Worm (Caenorhabditis elegans): ENCODE measurements around the gene asns-2.

DNA sequence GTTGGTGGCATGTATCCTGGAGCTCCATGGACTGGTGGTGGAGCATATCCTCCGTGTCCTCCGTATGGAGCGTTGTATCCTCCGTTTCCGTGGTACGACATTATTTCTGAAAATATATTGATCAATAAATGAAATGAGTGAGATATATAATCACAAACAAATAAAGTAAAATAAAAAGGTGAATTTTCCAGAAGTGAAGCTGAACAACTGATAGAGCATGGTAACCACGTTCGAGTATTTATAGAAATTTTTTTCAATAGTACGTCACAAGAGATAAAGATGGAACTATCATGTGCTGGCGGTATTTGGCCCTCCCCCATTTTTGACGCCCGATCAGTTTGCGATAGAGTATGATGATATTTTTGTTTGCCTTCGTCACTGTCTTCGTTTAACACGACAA lies 33.9 kb downstream of the asns-2 start, which contains the start of gene F53A9.7:
- no peak for TF ChIP-seq nhr-90 (tag; optimal IDR thresholded peaks at IDR 0.05; ENCODE audit: poor library complexity)
- TF ChIP-seq ceh-82 (tag; optimal IDR thresholded peaks at IDR 0.05) = no peak
